Fruit fly (Drosophila melanogaster): ENCODE data around the gene hfp.

Gene hfp

DNA sequence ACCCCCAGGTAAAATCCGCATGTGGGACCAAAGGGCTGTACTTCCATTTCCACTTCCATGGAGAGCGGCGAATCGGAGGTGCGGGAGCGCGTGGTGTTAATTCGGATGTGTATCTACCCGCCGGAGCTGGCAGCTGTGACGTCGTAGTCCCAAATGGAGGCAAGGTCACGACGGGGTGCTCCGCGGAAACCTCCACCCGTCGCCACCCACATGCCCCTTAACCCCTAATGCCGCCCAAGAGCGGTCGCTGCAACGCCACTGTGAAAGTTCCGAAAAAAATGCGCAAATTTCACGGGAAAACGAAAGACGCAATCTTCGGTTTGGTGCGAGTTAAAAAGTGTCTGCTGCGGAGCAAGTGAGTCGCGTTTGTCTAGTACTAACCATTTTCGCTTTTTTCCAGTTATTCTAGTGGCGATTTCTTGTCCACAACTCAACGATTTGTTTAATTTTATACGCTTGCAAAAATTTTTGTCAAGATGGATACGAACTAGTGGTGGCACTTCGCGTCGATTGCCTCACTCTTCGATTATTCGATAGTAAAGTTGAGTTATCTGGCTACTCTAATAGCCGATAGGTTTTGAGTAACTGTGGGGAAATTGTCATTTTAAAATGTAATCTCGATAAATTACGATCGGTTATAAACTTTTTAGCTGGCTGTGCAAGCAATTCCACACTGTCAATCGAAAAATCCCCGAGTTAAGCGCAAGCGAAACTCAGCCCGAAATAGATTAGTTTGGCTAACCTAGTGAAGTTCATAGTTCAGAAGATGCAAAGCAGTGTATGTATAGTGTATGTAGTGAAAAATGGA, at the start of gene hfp, which contains the start of gene Psa:
TSS of gene hfp (minus strand) at position 505 of the 808 bp plus-strand sequence.
TSS of gene Psa (plus strand) at position 758 of the 808 bp plus-strand sequence.
- TF ChIP-seq Rel (GFP tag; optimal IDR thresholded peaks at IDR 0.05) (no peak), Rel (tag; optimal IDR thresholded peaks at IDR 0.05) (peak; percentile 96), Sp1 (GFP tag; optimal IDR thresholded peaks at IDR 0.05) (no peak)

DNA sequence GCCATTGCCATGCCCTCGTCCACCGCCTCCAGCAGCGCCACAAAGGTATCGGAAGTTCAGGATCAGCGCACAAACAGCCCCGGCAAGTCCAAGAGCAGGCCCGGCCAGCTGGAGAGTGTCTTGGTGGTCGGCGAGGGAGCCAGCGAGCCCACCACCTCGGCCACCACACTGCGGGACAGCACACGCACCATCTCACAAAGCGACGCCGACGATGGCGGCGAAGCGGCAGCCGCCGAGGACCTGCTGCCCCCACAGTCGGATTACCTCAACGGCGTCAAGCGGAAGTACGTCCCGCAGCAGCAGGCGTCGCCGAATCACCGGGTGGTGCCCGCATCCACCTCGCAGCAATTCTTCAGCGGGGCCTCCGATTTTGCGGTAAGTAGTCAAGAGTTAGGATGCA, 48.5 kb upstream of the hfp start:
- no peak for TF ChIP-seq fru (GFP tag; optimal IDR thresholded peaks at IDR 0.05)
- no peak for TF ChIP-seq CG32264 (GFP tag; optimal IDR thresholded peaks at IDR 0.05)
- TF ChIP-seq dsf (GFP tag; optimal IDR thresholded peaks at IDR 0.05; ENCODE audit: borderline replicate concordance), result no peak
- TF ChIP-seq Mio (GFP tag; optimal IDR thresholded peaks at IDR 0.05), result no peak
- TF ChIP-seq ey (GFP tag; optimal IDR thresholded peaks at IDR 0.05), result no peak
- TF ChIP-seq CrebA (GFP tag; optimal IDR thresholded peaks at IDR 0.05; ENCODE audit: borderline replicate concordance), result no peak
- no peak for TF ChIP-seq rgr (GFP tag; optimal IDR thresholded peaks at IDR 0.05)
- TF ChIP-seq sv (GFP tag; optimal IDR thresholded peaks at IDR 0.05), result no peak
- TF ChIP-seq Dif (GFP tag; optimal IDR thresholded peaks at IDR 0.05; ENCODE audit: partially characterized antibody), result no peak

DNA sequence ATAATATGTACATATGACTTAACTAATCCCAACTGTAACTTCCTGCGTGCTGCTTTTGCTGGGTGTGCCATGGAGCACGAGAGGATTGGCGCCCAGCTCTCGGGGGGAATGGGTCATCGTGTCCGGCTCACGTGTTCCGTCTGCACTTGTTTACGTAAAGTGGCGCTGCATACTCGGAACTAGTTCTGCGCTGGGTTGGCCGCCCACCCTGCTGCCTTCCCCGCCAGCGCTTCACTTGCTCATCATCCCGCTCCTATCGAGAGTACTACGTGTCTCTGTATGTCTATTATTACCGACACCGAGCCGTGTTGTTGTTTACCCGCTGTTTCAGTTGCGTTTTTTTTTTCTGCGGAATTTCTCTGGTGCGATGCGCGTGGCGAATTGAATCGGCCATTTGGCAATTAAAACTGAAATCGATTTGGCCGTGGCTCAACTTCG, 47.3 kb upstream of the hfp start:
- TF ChIP-seq CG9705 (GFP tag; optimal IDR thresholded peaks at IDR 0.05), result no peak
- no peak for TF ChIP-seq foxo (GFP tag; optimal IDR thresholded peaks at IDR 0.05)
- TF ChIP-seq lola (GFP tag; optimal IDR thresholded peaks at IDR 0.05), result no peak
- no peak for TF ChIP-seq psq (GFP tag; optimal IDR thresholded peaks at IDR 0.05)
- no peak for TF ChIP-seq Rel (GFP tag; optimal IDR thresholded peaks at IDR 0.05)
- TF ChIP-seq Rel (tag; optimal IDR thresholded peaks at IDR 0.05), result no peak
- no peak for TF ChIP-seq HLH106 (tag; optimal IDR thresholded peaks at IDR 0.05)
- TF ChIP-seq Myc (optimal IDR thresholded peaks at IDR 0.05), result no peak
- no peak for TF ChIP-seq Dif (GFP tag; optimal IDR thresholded peaks at IDR 0.05; ENCODE audit: partially characterized antibody)
- TF ChIP-seq ey (GFP tag; optimal IDR thresholded peaks at IDR 0.05), result no peak
- no peak for TF ChIP-seq Jra (GFP tag; optimal IDR thresholded peaks at IDR 0.05)
- TF ChIP-seq h (GFP tag; optimal IDR thresholded peaks at IDR 0.05), result no peak

DNA sequence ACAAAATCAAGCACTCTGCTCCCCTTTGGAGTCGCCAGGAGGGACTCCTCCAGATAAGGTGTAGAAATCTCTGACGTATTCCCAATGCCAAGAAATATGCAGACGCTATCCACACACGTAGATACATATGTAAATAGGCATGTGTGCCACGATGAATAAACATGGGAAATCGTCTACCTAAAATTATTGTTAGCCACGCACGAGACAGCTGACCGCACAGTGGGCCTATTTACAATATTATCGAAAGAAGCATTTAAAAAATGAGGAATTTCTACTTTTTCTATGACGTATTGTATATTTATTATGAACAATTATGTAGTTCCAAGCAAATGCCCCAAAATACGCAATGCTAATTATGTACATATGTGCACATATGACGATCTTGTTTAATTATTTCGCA, 46.8 kb upstream of the hfp start:
- TF ChIP-seq Hr83 (GFP tag; optimal IDR thresholded peaks at IDR 0.05; ENCODE audit: poor library complexity, severe bottlenecking) (peak; percentile 54), GATAd (GFP tag; optimal IDR thresholded peaks at IDR 0.05) (no peak), rgr (GFP tag; optimal IDR thresholded peaks at IDR 0.05) (peak; percentile 12), Hnf4 (GFP tag; optimal IDR thresholded peaks at IDR 0.05) (peak; percentile 5)

DNA sequence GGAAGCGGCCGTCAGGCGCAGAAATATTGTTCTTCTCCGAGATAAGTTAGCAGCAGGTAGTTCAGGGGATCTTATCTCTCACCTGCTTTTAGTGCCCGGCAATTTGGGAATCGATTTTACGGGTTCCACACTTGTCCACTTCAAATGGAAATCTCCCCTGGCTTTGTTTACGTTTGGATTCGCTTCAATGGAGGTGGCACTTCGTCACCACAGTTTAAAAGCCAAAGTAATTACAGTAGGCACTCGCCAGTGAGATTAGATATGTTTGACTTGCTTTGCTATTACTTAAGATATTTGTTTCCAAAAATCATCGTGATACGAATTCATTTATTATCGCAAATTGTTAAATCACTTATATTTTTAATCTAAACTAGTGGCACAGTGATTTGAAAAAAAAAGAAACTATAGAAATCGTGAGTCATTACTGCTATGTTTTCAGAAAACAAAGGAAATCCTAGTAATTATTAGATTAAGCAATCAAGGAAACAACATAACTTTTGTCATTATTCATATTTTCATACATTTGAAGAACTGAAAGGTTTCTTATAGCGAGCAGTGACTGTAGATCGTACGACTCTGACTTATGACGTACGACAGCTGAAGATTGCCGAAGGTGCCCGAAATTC, 46.1 kb upstream of the hfp start:
- TF ChIP-seq Sp1 (GFP tag; optimal IDR thresholded peaks at IDR 0.05), result peak; percentile 75
- TF ChIP-seq Dif (GFP tag; optimal IDR thresholded peaks at IDR 0.05; ENCODE audit: partially characterized antibody), result no peak
- peak; percentile 61 for TF ChIP-seq dmrt93B (GFP tag; optimal IDR thresholded peaks at IDR 0.05)
- no peak for TF ChIP-seq usp (GFP tag; optimal IDR thresholded peaks at IDR 0.05)
- TF ChIP-seq brk (GFP tag; optimal IDR thresholded peaks at IDR 0.05), result no peak
- TF ChIP-seq OdsH (GFP tag; optimal IDR thresholded peaks at IDR 0.05), result peak; percentile 81
- TF ChIP-seq fru (GFP tag; optimal IDR thresholded peaks at IDR 0.05), result peak; percentile 92
- TF ChIP-seq Hnf4 (GFP tag; optimal IDR thresholded peaks at IDR 0.05), result peak; percentile 72
- TF ChIP-seq Hr78 (GFP tag; optimal IDR thresholded peaks at IDR 0.05), result no peak
- TF ChIP-seq h (GFP tag; optimal IDR thresholded peaks at IDR 0.05), result peak; percentile 80
- no peak for TF ChIP-seq Mio (GFP tag; optimal IDR thresholded peaks at IDR 0.05)
- TF ChIP-seq foxo (GFP tag; optimal IDR thresholded peaks at IDR 0.05), result peak; percentile 0 to 86
- TF ChIP-seq Vsx2 (GFP tag; optimal IDR thresholded peaks at IDR 0.05; ENCODE audit: partially characterized antibody), result no peak
- no peak for TF ChIP-seq CrebA (GFP tag; optimal IDR thresholded peaks at IDR 0.05; ENCODE audit: borderline replicate concordance)
- no peak for TF ChIP-seq Myc (optimal IDR thresholded peaks at IDR 0.05)
- no peak for TF ChIP-seq Rel (GFP tag; optimal IDR thresholded peaks at IDR 0.05)
- peak; percentile 51 for TF ChIP-seq Rel (tag; optimal IDR thresholded peaks at IDR 0.05)
- TF ChIP-seq dsf (GFP tag; optimal IDR thresholded peaks at IDR 0.05; ENCODE audit: borderline replicate concordance), result no peak
- TF ChIP-seq tai (GFP tag; optimal IDR thresholded peaks at IDR 0.05), result no peak
- peak; percentile 80 for TF ChIP-seq ey (GFP tag; optimal IDR thresholded peaks at IDR 0.05)
- TF ChIP-seq jim (GFP tag; optimal IDR thresholded peaks at IDR 0.05), result no peak
- no peak for TF ChIP-seq N (GFP tag; optimal IDR thresholded peaks at IDR 0.05)
- no peak for TF ChIP-seq sage (GFP tag; optimal IDR thresholded peaks at IDR 0.05)
- no peak for TF ChIP-seq Dfd (GFP tag; optimal IDR thresholded peaks at IDR 0.05)
- no peak for TF ChIP-seq dl (GFP tag; optimal IDR thresholded peaks at IDR 0.05; ENCODE audit: insufficient read depth in 1 of 2, partially characterized antibody in 2 of 2)
- no peak for TF ChIP-seq pan (optimal IDR thresholded peaks at IDR 0.05)
- TF ChIP-seq lola (GFP tag; optimal IDR thresholded peaks at IDR 0.05), result no peak
- no peak for TF ChIP-seq GATAd (GFP tag; optimal IDR thresholded peaks at IDR 0.05)
- TF ChIP-seq CG9705 (GFP tag; optimal IDR thresholded peaks at IDR 0.05), result peak; percentile 22
- TF ChIP-seq Jra (GFP tag; optimal IDR thresholded peaks at IDR 0.05), result peak; percentile 66
- no peak for TF ChIP-seq Hr83 (GFP tag; optimal IDR thresholded peaks at IDR 0.05; ENCODE audit: poor library complexity, severe bottlenecking)
- peak; percentile 56 for TF ChIP-seq woc (GFP tag; optimal IDR thresholded peaks at IDR 0.05)
- TF ChIP-seq sv (GFP tag; optimal IDR thresholded peaks at IDR 0.05), result peak; percentile 6

Data from whole organism, wandering third instar larva.